Fruit fly (Drosophila melanogaster): ENCODE measurements around the gene CG4297.
"Not testable (repeated sequence)": the region's sequence is repeated elsewhere in the genome, so short reads cannot be mapped to it uniquely, and the experiment has no call there.

The CG4297 gene

dm6 chr2L:455274-455673 lies 16.7 kb downstream of the CG4297 start, which contains the start of gene CG4133:
CG4133 (plus strand) TSS chr2L:455531.
- not testable (repeated sequence) for TF ChIP-seq CG7368, Sox14, CG32006 (GFP tag; optimal IDR thresholded peaks at IDR 0.05)

dm6 chr2L:452872-453271 lies 19.1 kb downstream of the CG4297 start, which contains the start of the genes crq and shv:
crq (minus strand) TSS chr2L:453024.
shv (plus strand) TSS chr2L:453108.
- TF ChIP-seq Sox102F (GFP tag; optimal IDR thresholded peaks at IDR 0.05) (no peak), CG32006 (GFP tag; optimal IDR thresholded peaks at IDR 0.05) (no peak), CG16779 (tag; optimal IDR thresholded peaks at IDR 0.05) (no peak), CG7368 (GFP tag; optimal IDR thresholded peaks at IDR 0.05) (no peak), CG3919 (GFP tag; optimal IDR thresholded peaks at IDR 0.05) (peak; percentile 2), CG9139 (GFP tag; optimal IDR thresholded peaks at IDR 0.05) (no peak), dsx (GFP tag; optimal IDR thresholded peaks at IDR 0.05; ENCODE audit: poor library complexity, severe bottlenecking) (no peak), spab (GFP tag; optimal IDR thresholded peaks at IDR 0.05) (no peak), svp (GFP tag) (no peak), net (GFP tag; optimal IDR thresholded peaks at IDR 0.05) (no peak), Blimp-1 (GFP tag; optimal IDR thresholded peaks at IDR 0.05) (no peak), CG11294 (GFP tag; IDR thresholded peaks at IDR 0.05) (no peak), Sox14 (GFP tag; optimal IDR thresholded peaks at IDR 0.05) (peak; percentile 74), fd59A (GFP tag; optimal IDR thresholded peaks at IDR 0.05) (no peak), CG6792 (GFP tag; optimal IDR thresholded peaks at IDR 0.05) (no peak), CG15336 (GFP tag; IDR thresholded peaks at IDR 0.05) (no peak), CG6163 (GFP tag; IDR thresholded peaks at IDR 0.05) (0 out of 3 replicates have a peak, but pooled peaks have one; percentile 42), CG31627 (GFP tag; optimal IDR thresholded peaks at IDR 0.05) (no peak), fkh (GFP tag; optimal IDR thresholded peaks at IDR 0.05) (no peak), OdsH (GFP tag; optimal IDR thresholded peaks at IDR 0.05) (no peak), Smox (GFP tag; optimal IDR thresholded peaks at IDR 0.05) (no peak), Ets96B (tag; optimal IDR thresholded peaks at IDR 0.05) (no peak), CG6276 (GFP tag; optimal IDR thresholded peaks at IDR 0.05) (no peak), Eip78C (GFP tag) (no peak), Gug (GFP tag; IDR thresholded peaks at IDR 0.05) (no peak), Sox15 (GFP tag; optimal IDR thresholded peaks at IDR 0.05) (no peak), CG6854 (GFP tag; optimal IDR thresholded peaks at IDR 0.05) (peak; percentile 11), lz (GFP tag; optimal IDR thresholded peaks at IDR 0.05) (no peak), Lpt (GFP tag; optimal IDR thresholded peaks at IDR 0.05) (no peak), Hr38 (GFP tag; optimal IDR thresholded peaks at IDR 0.05) (no peak)

dm6 chr2L:451705-452472 lies 20.1 kb downstream of the CG4297 start:
- TF ChIP-seq Gug (GFP tag; IDR thresholded peaks at IDR 0.05), result 0 out of 2 replicates have a peak, but pooled peaks have one; percentile 22
- no peak for TF ChIP-seq CG6276 (GFP tag; optimal IDR thresholded peaks at IDR 0.05)
- no peak for TF ChIP-seq CG10631 (GFP tag; optimal IDR thresholded peaks at IDR 0.05)
- TF ChIP-seq net (GFP tag; optimal IDR thresholded peaks at IDR 0.05), result no peak
- TF ChIP-seq Hr39 (GFP tag; optimal IDR thresholded peaks at IDR 0.05), result no peak
- TF ChIP-seq svp (GFP tag), result no peak
- no peak for TF ChIP-seq acj6 (GFP tag; optimal IDR thresholded peaks at IDR 0.05)
- TF ChIP-seq CG32006 (GFP tag; optimal IDR thresholded peaks at IDR 0.05), result no peak
- no peak for TF ChIP-seq vri (GFP tag; optimal IDR thresholded peaks at IDR 0.05)
- peak; percentile 14 for TF ChIP-seq cyc (GFP tag; optimal IDR thresholded peaks at IDR 0.05)
- TF ChIP-seq Eip93F (GFP tag; optimal IDR thresholded peaks at IDR 0.05), result peak; percentile 28
- peak; percentile 48 for TF ChIP-seq CG6792 (GFP tag; optimal IDR thresholded peaks at IDR 0.05)
- no peak for TF ChIP-seq CG6854 (GFP tag; optimal IDR thresholded peaks at IDR 0.05)
- TF ChIP-seq CG11902 (GFP tag; optimal IDR thresholded peaks at IDR 0.05), result no peak
- TF ChIP-seq CG8632 (GFP tag; optimal IDR thresholded peaks at IDR 0.05), result no peak
- TF ChIP-seq CG34406 (GFP tag; optimal IDR thresholded peaks at IDR 0.05), result peak; percentile 28
- peak; percentile 45 for TF ChIP-seq CG7368 (GFP tag; optimal IDR thresholded peaks at IDR 0.05)
- TF ChIP-seq topi (GFP tag; optimal IDR thresholded peaks at IDR 0.05), result no peak
- no peak for TF ChIP-seq CG16779 (tag; optimal IDR thresholded peaks at IDR 0.05)
- TF ChIP-seq Smox (GFP tag; optimal IDR thresholded peaks at IDR 0.05), result no peak
- TF ChIP-seq dsx (GFP tag; optimal IDR thresholded peaks at IDR 0.05; ENCODE audit: poor library complexity, severe bottlenecking), result peak; percentile 19
- no peak for TF ChIP-seq pdm3 (GFP tag; optimal IDR thresholded peaks at IDR 0.05)
- no peak for TF ChIP-seq OdsH (GFP tag; optimal IDR thresholded peaks at IDR 0.05)
- peak; percentile 10 for TF ChIP-seq CG1621 (tag; optimal IDR thresholded peaks at IDR 0.05)
- TF ChIP-seq CG3919 (GFP tag; optimal IDR thresholded peaks at IDR 0.05), result no peak
- TF ChIP-seq Eip78C (GFP tag), result no peak
- peak; percentile 18 for TF ChIP-seq CG11762 (GFP tag; optimal IDR thresholded peaks at IDR 0.05; ENCODE audit: insufficient read depth)
- TF ChIP-seq dac (GFP tag; optimal IDR thresholded peaks at IDR 0.05), result no peak
- TF ChIP-seq CG11294 (GFP tag; IDR thresholded peaks at IDR 0.05), result 0 out of 2 replicates have a peak, but pooled peaks have one; percentile 35
- peak; percentile 20 for TF ChIP-seq Ets96B (tag; optimal IDR thresholded peaks at IDR 0.05)

Measured in whole organism, prepupa.